Fruit fly (Drosophila melanogaster): ENCODE measurements around the gene ringer.

ringer gene

dm6 chr3L:16357860-16358259, 1.4 kb downstream of the ringer start:
- no peak for TF ChIP-seq woc (GFP tag; optimal IDR thresholded peaks at IDR 0.05)
- no peak for TF ChIP-seq brk (GFP tag; optimal IDR thresholded peaks at IDR 0.05)
- TF ChIP-seq OdsH (GFP tag; optimal IDR thresholded peaks at IDR 0.05) = no peak
- no peak for TF ChIP-seq CG9705 (GFP tag; optimal IDR thresholded peaks at IDR 0.05)
- TF ChIP-seq Abd-B (GFP tag; optimal IDR thresholded peaks at IDR 0.05) = no peak
- TF ChIP-seq sv (GFP tag; optimal IDR thresholded peaks at IDR 0.05) = no peak
- no peak for TF ChIP-seq N (GFP tag; optimal IDR thresholded peaks at IDR 0.05)
- TF ChIP-seq HLH106 (tag; optimal IDR thresholded peaks at IDR 0.05) = no peak
- no peak for TF ChIP-seq Dfd (GFP tag; optimal IDR thresholded peaks at IDR 0.05)
- no peak for TF ChIP-seq dsf (GFP tag; optimal IDR thresholded peaks at IDR 0.05; ENCODE audit: borderline replicate concordance)
- no peak for TF ChIP-seq dl (GFP tag; optimal IDR thresholded peaks at IDR 0.05; ENCODE audit: insufficient read depth in 1 of 2, partially characterized antibody in 2 of 2)
- TF ChIP-seq CrebA (GFP tag; optimal IDR thresholded peaks at IDR 0.05; ENCODE audit: borderline replicate concordance) = no peak
- no peak for TF ChIP-seq Mio (GFP tag; optimal IDR thresholded peaks at IDR 0.05)
- no peak for TF ChIP-seq Sp1 (GFP tag; optimal IDR thresholded peaks at IDR 0.05)
- TF ChIP-seq jim (GFP tag; optimal IDR thresholded peaks at IDR 0.05) = no peak

DNA sequence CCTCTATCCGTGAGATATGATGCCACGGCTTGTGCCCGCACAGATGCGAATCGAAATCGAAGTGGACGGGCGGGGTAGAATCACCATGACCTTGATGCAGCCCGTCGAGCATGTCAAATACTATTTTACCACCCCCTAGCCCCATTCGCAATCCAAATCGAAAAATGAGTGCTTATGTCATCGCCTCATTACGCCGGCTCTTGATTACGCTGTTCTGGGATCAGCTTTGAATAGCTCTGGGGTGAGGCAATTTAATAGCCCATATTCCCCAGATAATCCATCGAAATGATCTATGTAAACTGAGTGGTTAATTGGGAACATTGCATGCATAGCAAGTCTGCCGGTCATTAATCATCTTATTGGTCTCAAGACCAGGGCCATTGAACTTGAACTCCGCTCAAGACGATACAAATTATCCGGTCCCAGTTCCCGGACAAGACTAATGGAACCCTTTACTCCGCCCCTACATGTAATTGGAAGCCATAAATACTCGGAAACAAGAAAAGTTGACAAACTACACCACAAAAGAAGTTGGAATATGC, 2.0 kb downstream of the ringer start:
- no peak for TF ChIP-seq GATAd (GFP tag; optimal IDR thresholded peaks at IDR 0.05)
- TF ChIP-seq Abd-B (GFP tag; optimal IDR thresholded peaks at IDR 0.05) = no peak
- no peak for TF ChIP-seq N (GFP tag; optimal IDR thresholded peaks at IDR 0.05)
- TF ChIP-seq dmrt93B (GFP tag; optimal IDR thresholded peaks at IDR 0.05) = no peak
- no peak for TF ChIP-seq fru (GFP tag; optimal IDR thresholded peaks at IDR 0.05)
- no peak for TF ChIP-seq Hr78 (GFP tag; optimal IDR thresholded peaks at IDR 0.05)
- TF ChIP-seq usp (GFP tag; optimal IDR thresholded peaks at IDR 0.05) = no peak
- no peak for TF ChIP-seq h (GFP tag; optimal IDR thresholded peaks at IDR 0.05)
- no peak for TF ChIP-seq ey (GFP tag; optimal IDR thresholded peaks at IDR 0.05)

DNA sequence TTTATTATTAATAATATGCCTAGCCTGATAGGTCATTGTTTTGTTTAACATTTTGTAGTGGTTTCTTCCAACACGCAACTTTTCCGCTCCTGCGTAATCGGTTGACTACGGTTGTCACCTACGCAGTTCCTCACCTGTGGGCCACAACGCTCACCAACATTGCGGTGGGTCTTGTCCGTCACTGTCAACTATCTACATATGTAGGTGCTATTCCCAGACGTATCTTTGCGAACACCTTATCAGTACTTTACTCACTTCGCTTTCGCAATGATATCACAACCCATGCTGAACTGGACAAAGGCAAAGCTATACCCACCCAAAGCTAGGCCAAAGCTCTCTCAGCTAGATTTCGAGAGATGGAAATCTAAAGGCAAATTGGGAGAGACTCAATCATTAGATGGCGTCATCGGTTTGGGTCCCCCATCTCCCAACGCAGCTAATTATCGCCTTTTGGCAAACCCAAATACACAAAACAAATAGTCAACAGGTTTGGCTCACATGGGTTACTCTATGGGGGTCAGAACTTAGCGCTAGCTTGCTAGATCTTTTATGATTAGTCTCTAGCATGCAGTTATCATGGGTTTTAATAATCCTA, 3.0 kb downstream of the ringer start:
- peak; percentile 27 for TF ChIP-seq Dif (GFP tag; optimal IDR thresholded peaks at IDR 0.05; ENCODE audit: partially characterized antibody)
- TF ChIP-seq Dfd (GFP tag; optimal IDR thresholded peaks at IDR 0.05) = no peak
- peak; percentile 84 for TF ChIP-seq Vsx2 (GFP tag; optimal IDR thresholded peaks at IDR 0.05; ENCODE audit: partially characterized antibody)

DNA sequence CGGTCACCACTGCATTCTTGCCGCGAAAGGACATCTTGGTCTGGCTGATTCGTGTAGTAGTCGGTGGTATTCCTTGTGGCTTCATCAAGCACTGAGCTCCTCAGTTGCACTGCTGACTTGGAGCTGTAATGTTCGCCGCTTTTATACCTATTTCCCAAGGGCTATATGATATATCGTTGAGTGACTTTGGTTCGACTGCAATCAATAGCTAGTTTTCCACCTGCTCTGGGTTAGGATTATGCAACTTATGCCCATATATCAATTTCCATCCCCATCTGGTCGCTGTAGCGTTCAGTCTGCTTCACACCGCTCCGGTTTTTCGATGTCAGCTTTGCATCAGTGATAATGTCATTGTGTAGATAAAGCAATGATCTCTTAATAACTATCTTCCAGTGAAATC, 5.0 kb downstream of the ringer start, which contains the start of gene Pdh:
Gene Pdh, minus strand, starts transcription at position 101 of the 400 bp plus-strand sequence.
- TF ChIP-seq Mio (GFP tag; optimal IDR thresholded peaks at IDR 0.05) = no peak
- no peak for TF ChIP-seq br (GFP tag; optimal IDR thresholded peaks at IDR 0.05)
- no peak for TF ChIP-seq Hnf4 (GFP tag; optimal IDR thresholded peaks at IDR 0.05)
- no peak for TF ChIP-seq Dif (GFP tag; optimal IDR thresholded peaks at IDR 0.05; ENCODE audit: partially characterized antibody)

DNA sequence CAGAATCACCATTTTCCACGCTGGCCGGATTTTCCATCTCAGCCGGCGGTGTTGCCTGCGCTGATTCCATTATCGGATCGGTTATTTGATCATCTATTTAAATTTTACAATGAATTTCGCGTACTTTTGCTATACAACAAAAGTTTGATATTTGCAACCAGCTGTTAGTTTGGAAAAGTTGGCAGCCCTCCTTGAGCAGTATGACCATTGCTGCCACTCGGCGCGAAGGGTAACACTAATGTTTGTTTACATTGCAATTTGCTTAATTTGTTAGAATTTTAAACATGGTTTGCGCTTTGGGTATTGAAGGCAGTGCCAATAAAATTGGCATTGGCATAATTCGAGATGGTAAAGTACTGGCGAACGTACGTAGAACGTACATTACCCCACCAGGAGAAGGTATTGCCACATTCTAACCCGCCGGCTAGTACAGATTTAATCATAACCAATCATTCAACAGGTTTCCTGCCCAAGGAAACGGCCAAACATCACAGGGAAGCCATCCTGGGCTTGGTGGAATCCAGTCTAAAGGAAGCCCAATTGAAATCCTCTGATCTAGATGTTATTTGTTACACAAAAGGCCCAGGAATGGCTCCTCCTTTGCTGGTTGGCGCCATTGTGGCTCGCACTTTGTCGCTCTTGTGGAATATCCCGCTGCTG, 7.3 kb downstream of the ringer start, which contains the start of the genes Golgin104 and Tcs3:
Gene Golgin104, minus strand, starts transcription at position 182 of the 660 bp plus-strand sequence.
Gene Tcs3, plus strand, starts transcription at position 222 of the 660 bp plus-strand sequence.
- TF ChIP-seq Rel (GFP tag; optimal IDR thresholded peaks at IDR 0.05) = no peak
- peak; percentile 60 for TF ChIP-seq Rel (tag; optimal IDR thresholded peaks at IDR 0.05)
- no peak for TF ChIP-seq Hnf4 (GFP tag; optimal IDR thresholded peaks at IDR 0.05)

DNA sequence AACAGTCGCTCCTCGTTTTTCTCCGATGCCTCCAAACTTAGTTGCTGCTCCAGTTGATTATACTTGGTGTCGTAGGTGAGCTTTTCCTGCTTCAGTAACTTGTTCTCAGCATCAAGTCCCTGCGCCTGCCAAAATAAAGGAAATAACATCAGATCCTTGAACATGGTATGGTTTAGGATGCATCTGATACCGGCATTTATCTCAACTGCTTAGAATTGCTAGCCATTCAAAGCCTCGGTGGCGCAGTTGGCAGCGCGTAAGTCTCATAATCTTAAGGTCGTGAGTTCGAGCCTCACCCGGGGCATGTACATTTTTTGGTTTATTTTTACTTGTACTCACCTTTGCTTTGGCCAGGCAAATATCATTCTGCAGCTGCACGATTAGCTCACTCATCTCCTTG, 9.5 kb downstream of the ringer start:
- TF ChIP-seq Hr83 (GFP tag; optimal IDR thresholded peaks at IDR 0.05; ENCODE audit: poor library complexity, severe bottlenecking) = no peak
- TF ChIP-seq CG9705 (GFP tag; optimal IDR thresholded peaks at IDR 0.05) = no peak
- TF ChIP-seq lola (GFP tag; optimal IDR thresholded peaks at IDR 0.05) = no peak
- TF ChIP-seq psq (GFP tag; optimal IDR thresholded peaks at IDR 0.05) = no peak
- no peak for TF ChIP-seq fru (GFP tag; optimal IDR thresholded peaks at IDR 0.05)
- TF ChIP-seq Myc (optimal IDR thresholded peaks at IDR 0.05) = no peak
- TF ChIP-seq Sp1 (GFP tag; optimal IDR thresholded peaks at IDR 0.05) = no peak
- no peak for TF ChIP-seq Mio (GFP tag; optimal IDR thresholded peaks at IDR 0.05)
- no peak for TF ChIP-seq tai (GFP tag; optimal IDR thresholded peaks at IDR 0.05)
- TF ChIP-seq HLH106 (tag; optimal IDR thresholded peaks at IDR 0.05) = no peak
- TF ChIP-seq br (GFP tag; optimal IDR thresholded peaks at IDR 0.05) = no peak
- TF ChIP-seq Hr78 (GFP tag; optimal IDR thresholded peaks at IDR 0.05) = no peak
- TF ChIP-seq brk (GFP tag; optimal IDR thresholded peaks at IDR 0.05) = no peak
- no peak for TF ChIP-seq dsf (GFP tag; optimal IDR thresholded peaks at IDR 0.05; ENCODE audit: borderline replicate concordance)
- TF ChIP-seq pan (optimal IDR thresholded peaks at IDR 0.05) = no peak

Measured in whole organism, wandering third instar larva.